Worm (Caenorhabditis elegans): ENCODE measurements around the gene W04G3.10.

DNA sequence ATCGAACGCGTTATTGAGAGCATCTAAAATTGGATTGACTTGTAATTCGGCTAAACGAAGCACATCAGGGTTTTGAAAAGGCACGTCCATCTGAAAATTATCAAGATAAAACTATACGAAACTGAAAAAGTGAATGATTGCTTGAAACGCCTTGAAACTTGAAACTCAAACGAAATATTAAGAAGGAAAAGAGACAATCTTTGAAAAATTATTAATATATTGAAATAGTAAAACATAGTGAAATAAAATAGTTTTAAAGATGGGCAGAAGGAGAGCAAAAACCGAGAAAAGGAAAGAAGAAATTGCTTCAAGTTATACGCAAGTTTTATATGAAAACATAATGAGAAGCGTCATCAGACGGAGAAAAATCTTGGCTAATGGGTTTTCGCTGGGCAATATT is 20.0 kb upstream of the W04G3.10 start, which contains the start of gene W02H3.3:
- no peak for TF ChIP-seq nhr-20 (tag; optimal IDR thresholded peaks at IDR 0.05)
- no peak for TF ChIP-seq mep-1 (tag; optimal IDR thresholded peaks at IDR 0.05)
- no peak for TF ChIP-seq swsn-7 (tag; optimal IDR thresholded peaks at IDR 0.05)
- TF ChIP-seq C16A3.4 (tag; optimal IDR thresholded peaks at IDR 0.05), result no peak
- TF ChIP-seq zag-1 (tag; optimal IDR thresholded peaks at IDR 0.05), result no peak
- TF ChIP-seq egl-27 (tag; optimal IDR thresholded peaks at IDR 0.05), result no peak
- no peak for TF ChIP-seq elt-2 (tag; optimal IDR thresholded peaks at IDR 0.05)
- no peak for TF ChIP-seq unc-62 (GFP tag; optimal IDR thresholded peaks at IDR 0.05)

Data from whole organism, L1 larva.